Fruit fly (Drosophila melanogaster) whole organism, embryonic: ENCODE results near the gene CG18213.
A peak's percentile ranks its signal among the peaks of the same experiment; 100 is the strongest.

Experiments used
- Antp ChIP-seq: fragments of 200-800 bp; sonication (Bioruptor generic); optimal IDR thresholded peaks from 3 replicates; lab custom pipeline; 2016; ENCODE audit warnings: missing biosample characterization, missing genetic modification characterization
- Atf3 ChIP-seq: fragments of 200-800 bp; sonication (Bioruptor generic); optimal IDR thresholded peaks from 3 replicates; lab custom pipeline; 2016; ENCODE audit warnings: missing biosample characterization, missing genetic modification characterization
- CG10267 ChIP-seq: fragments of 200-800 bp; sonication (Bioruptor generic); optimal IDR thresholded peaks from 2 replicates; lab custom pipeline; 2018; ENCODE audit warnings: missing biosample characterization, mild to moderate bottlenecking, missing genetic modification characterization, moderate library complexity
- CG10959 ChIP-seq: fragments of 200-800 bp; sonication (Bioruptor generic); IDR thresholded peaks from 2 replicates; pipeline ENCODE4 v1.3.6; 2022; ENCODE audit warnings: missing biosample characterization, missing genetic modification characterization
- CG10979 ChIP-seq: fragments of 200-800 bp; sonication (Bioruptor generic); optimal IDR thresholded peaks from 2 replicates; lab custom pipeline; 2018; ENCODE audit warnings: missing biosample characterization, mild to moderate bottlenecking, missing genetic modification characterization, moderate library complexity
- CG11504 ChIP-seq: fragments of 200-800 bp; sonication (Bioruptor generic); optimal IDR thresholded peaks from 3 replicates; lab custom pipeline; 2019; ENCODE audit warnings: missing biosample characterization, mild to moderate bottlenecking, missing genetic modification characterization, moderate library complexity
- CG12236 ChIP-seq: fragments of 200-800 bp; sonication (Bioruptor generic); optimal IDR thresholded peaks from 2 replicates; lab custom pipeline; 2016; ENCODE audit warnings: missing biosample characterization, missing genetic modification characterization
- CG15601 ChIP-seq: fragments of 200-800 bp; sonication (Bioruptor generic); optimal IDR thresholded peaks from 3 replicates; lab custom pipeline; 2019; ENCODE audit warnings: missing biosample characterization, mild to moderate bottlenecking, missing genetic modification characterization, moderate library complexity
- CG16813 ChIP-seq: fragments of 200-800 bp; sonication (Bioruptor generic); IDR thresholded peaks from 3 replicates; pipeline ENCODE4 v1.3.6; 2022; ENCODE audit warnings: missing biosample characterization, missing genetic modification characterization; ENCODE audit not compliant: partially characterized antibody
- CG17359 ChIP-seq: fragments of 200-800 bp; sonication (Bioruptor generic); optimal IDR thresholded peaks from 3 replicates; lab custom pipeline; 2018; ENCODE audit warnings: missing biosample characterization, mild to moderate bottlenecking, missing genetic modification characterization, moderate library complexity
- CG17802 ChIP-seq: fragments of 200-800 bp; sonication (Bioruptor generic); optimal IDR thresholded peaks from 2 replicates; lab custom pipeline; 2018; ENCODE audit warnings: missing biosample characterization, mild to moderate bottlenecking, missing genetic modification characterization, moderate library complexity
- CG17829 ChIP-seq: fragments of 200-800 bp; optimal IDR thresholded peaks from 2 replicates; lab custom pipeline; 2019; ENCODE audit warnings: missing biosample characterization, mild to moderate bottlenecking, missing genetic modification characterization, moderate library complexity
- CG18764 ChIP-seq: fragments of 200-800 bp; sonication (Bioruptor generic); optimal IDR thresholded peaks from 3 replicates; lab custom pipeline; 2016; ENCODE audit warnings: missing biosample characterization, missing genetic modification characterization
- CG2875 ChIP-seq: fragments of 200-800 bp; sonication (Bioruptor generic); optimal IDR thresholded peaks from 2 replicates; lab custom pipeline; 2017; ENCODE audit warnings: missing biosample characterization, mild to moderate bottlenecking, missing genetic modification characterization, missing genetic modification reagents
- CG32532 ChIP-seq: fragments of 200-800 bp; sonication (Bioruptor generic); IDR thresholded peaks from 2 replicates; pipeline ENCODE4 v1.3.6; 2022; ENCODE audit warnings: missing biosample characterization, missing genetic modification characterization
- CG3407 ChIP-seq: fragments of 200-800 bp; sonication (Bioruptor generic); optimal IDR thresholded peaks from 2 replicates; lab custom pipeline; 2018; ENCODE audit warnings: missing biosample characterization, mild to moderate bottlenecking, missing genetic modification characterization
- CG4707 ChIP-seq: fragments of 200-800 bp; sonication (Bioruptor generic); optimal IDR thresholded peaks from 2 replicates; lab custom pipeline; 2018; ENCODE audit warnings: missing biosample characterization, mild to moderate bottlenecking, missing genetic modification characterization, moderate library complexity
- CG5245 ChIP-seq: fragments of 200-800 bp; sonication (Bioruptor generic); optimal IDR thresholded peaks from 3 replicates; lab custom pipeline; 2016; ENCODE audit warnings: missing biosample characterization, missing genetic modification characterization
- CG6254 ChIP-seq: fragments of 200-800 bp; sonication (Bioruptor generic); optimal IDR thresholded peaks from 3 replicates; lab custom pipeline; 2017; ENCODE audit warnings: mild to moderate bottlenecking, missing biosample characterization, missing genetic modification reagents, missing genetic modification characterization
- CG6813 ChIP-seq: fragments of 200-800 bp; sonication (Bioruptor generic); optimal IDR thresholded peaks from 2 replicates; lab custom pipeline; 2017; ENCODE audit warnings: missing biosample characterization, missing genetic modification characterization, mild to moderate bottlenecking, moderate library complexity, missing genetic modification reagents
- CG7839 ChIP-seq: fragments of 200-800 bp; sonication (Bioruptor generic); optimal IDR thresholded peaks from 3 replicates; lab custom pipeline; 2018; ENCODE audit warnings: missing biosample characterization, mild to moderate bottlenecking, missing genetic modification characterization, moderate library complexity
- Camta ChIP-seq: fragments of 200-800 bp; sonication (Bioruptor generic); optimal IDR thresholded peaks from 2 replicates; lab custom pipeline; 2016; ENCODE audit warnings: missing biosample characterization, missing genetic modification characterization
- CkIIα-i1 ChIP-seq: fragments of 200-800 bp; sonication (Bioruptor generic); IDR thresholded peaks from 2 replicates; pipeline ENCODE4 v1.3.6; 2022; ENCODE audit warnings: missing biosample characterization, missing genetic modification characterization
- D19A ChIP-seq: fragments of 200-800 bp; optimal IDR thresholded peaks from 3 replicates; lab custom pipeline; 2019; ENCODE audit warnings: missing biosample characterization, mild to moderate bottlenecking, missing genetic modification characterization, moderate library complexity
- E2f2 ChIP-seq: fragments of 200-800 bp; sonication (Bioruptor generic); IDR thresholded peaks from 2 replicates; pipeline ENCODE4 v1.3.6; 2022; ENCODE audit warnings: missing biosample characterization, missing genetic modification characterization
- Ets65A ChIP-seq: fragments of 200-800 bp; sonication (Bioruptor generic); peaks from one replicate; lab custom pipeline; 2016; ENCODE audit warnings: missing biosample characterization, missing genetic modification characterization
- Hr78 ChIP-seq, 2 experiments: fragments of 200-800 bp in 1 of 2; fragments of >200 bp in 1 of 2; sonication (Bioruptor generic) in 1 of 2; optimal IDR thresholded peaks; 2 replicates each; lab custom pipeline; 2017 to 2019; ENCODE audit warnings: missing biosample characterization in 2 of 2, missing genetic modification characterization in 2 of 2, mild to moderate bottlenecking in 1 of 2, moderate library complexity in 1 of 2
- Ravus ChIP-seq: fragments of 200-800 bp; sonication (Bioruptor generic); IDR thresholded peaks from 2 replicates; pipeline ENCODE4 v1.3.6; 2022; ENCODE audit warnings: missing biosample characterization, missing genetic modification characterization
- Scr ChIP-seq: fragments of 200-800 bp; sonication (Bioruptor generic); IDR thresholded peaks from 2 replicates; pipeline ENCODE4 v1.3.6; 2022; ENCODE audit warnings: missing biosample characterization, missing genetic modification characterization; ENCODE audit not compliant: partially characterized antibody
- bsh ChIP-seq, 2 experiments: fragments of 200-800 bp; sonication (Bioruptor generic); optimal IDR thresholded peaks; 2 replicates each; lab custom pipeline; 2017 to 2018; ENCODE audit warnings: mild to moderate bottlenecking in 2 of 2, missing biosample characterization in 2 of 2, missing genetic modification characterization in 2 of 2, moderate library complexity in 1 of 2
- crol ChIP-seq: fragments of 200-800 bp; sonication (Bioruptor generic); IDR thresholded peaks from 2 replicates; pipeline ENCODE4 v1.3.6; 2022; ENCODE audit warnings: missing biosample characterization, missing genetic modification characterization
- disco-r ChIP-seq: fragments of 200-800 bp; sonication (Bioruptor generic); optimal IDR thresholded peaks from 2 replicates; lab custom pipeline; 2016; ENCODE audit warnings: missing biosample characterization, missing genetic modification characterization
- dmrt11E ChIP-seq: fragments of 200-800 bp; sonication (Bioruptor generic); optimal IDR thresholded peaks from 3 replicates; lab custom pipeline; 2018; ENCODE audit warnings: missing biosample characterization, mild to moderate bottlenecking, missing genetic modification characterization, moderate library complexity
- emc ChIP-seq: fragments of 200-800 bp; sonication (Bioruptor generic); optimal IDR thresholded peaks from 2 replicates; lab custom pipeline; 2016; ENCODE audit warnings: missing biosample characterization, missing genetic modification characterization
- ewg ChIP-seq: fragments of 200-800 bp; sonication (Bioruptor generic); optimal IDR thresholded peaks from 3 replicates; lab custom pipeline; 2017; ENCODE audit warnings: mild to moderate bottlenecking, missing biosample characterization, missing genetic modification reagents, missing genetic modification characterization
- fd96Cb ChIP-seq: fragments of 200-800 bp; sonication (Bioruptor generic); optimal IDR thresholded peaks from 2 replicates; lab custom pipeline; 2018; ENCODE audit warnings: missing biosample characterization, mild to moderate bottlenecking, missing genetic modification characterization, moderate library complexity
- jing ChIP-seq: fragments of 200-800 bp; sonication (Bioruptor generic); optimal IDR thresholded peaks from 2 replicates; lab custom pipeline; 2018; ENCODE audit warnings: missing biosample characterization, mild to moderate bottlenecking, missing genetic modification characterization
- jumu ChIP-seq: fragments of 200-800 bp; sonication (Bioruptor generic); optimal IDR thresholded peaks from 3 replicates; lab custom pipeline; 2016; ENCODE audit warnings: missing biosample characterization, missing genetic modification characterization
- lab ChIP-seq: fragments of 200-800 bp; sonication (Bioruptor generic); optimal IDR thresholded peaks from 3 replicates; lab custom pipeline; 2017; ENCODE audit warnings: missing biosample characterization, missing genetic modification characterization, mild to moderate bottlenecking, moderate library complexity, missing genetic modification reagents
- lola ChIP-seq, 3 experiments: fragments of >200 bp in 2 of 3; fragments of 200-800 bp in 1 of 3; sonication (Bioruptor generic) in 1 of 3; optimal IDR thresholded peaks; 2 replicates each; lab custom pipeline; 2017 to 2019; ENCODE audit warnings: missing biosample characterization in 3 of 3, missing genetic modification characterization in 3 of 3, mild to moderate bottlenecking in 1 of 3, moderate library complexity in 1 of 3
- mirr ChIP-seq: fragments of 200-800 bp; sonication (Bioruptor generic); optimal IDR thresholded peaks from 3 replicates; lab custom pipeline; 2018; ENCODE audit warnings: missing biosample characterization, mild to moderate bottlenecking, missing genetic modification characterization
- nerfin-1 ChIP-seq: fragments of 200-800 bp; sonication (Bioruptor generic); optimal IDR thresholded peaks from 3 replicates; lab custom pipeline; 2019; ENCODE audit warnings: missing biosample characterization, mild to moderate bottlenecking, missing genetic modification characterization, moderate library complexity
- p53 ChIP-seq: fragments of 200-800 bp; sonication (Bioruptor generic); optimal IDR thresholded peaks from 2 replicates; lab custom pipeline; 2016; ENCODE audit warnings: missing biosample characterization, missing genetic modification characterization
- pfk ChIP-seq: fragments of 200-800 bp; sonication (Bioruptor generic); optimal IDR thresholded peaks from 2 replicates; lab custom pipeline; 2018; ENCODE audit warnings: missing biosample characterization, mild to moderate bottlenecking, missing genetic modification characterization, moderate library complexity
- row ChIP-seq: fragments of 200-800 bp; sonication (Bioruptor generic); IDR thresholded peaks from 3 replicates; pipeline ENCODE4 v1.3.6; 2022; ENCODE audit warnings: missing biosample characterization, missing genetic modification characterization
- sob ChIP-seq: fragments of 200-800 bp; sonication (Bioruptor generic); IDR thresholded peaks from 2 replicates; pipeline ENCODE4 v1.3.6; 2022; ENCODE audit warnings: missing biosample characterization, missing genetic modification characterization
- tap ChIP-seq: fragments of 200-800 bp; optimal IDR thresholded peaks from 3 replicates; lab custom pipeline; 2019; ENCODE audit warnings: missing biosample characterization, mild to moderate bottlenecking, missing genetic modification characterization, moderate library complexity
- tgo ChIP-seq: fragments of 200-800 bp; sonication (Bioruptor generic); IDR thresholded peaks from 3 replicates; pipeline ENCODE4 v1.3.6; 2022; ENCODE audit warnings: missing biosample characterization, missing genetic modification characterization
- tin ChIP-seq: fragments of 200-800 bp; sonication (Bioruptor generic); optimal IDR thresholded peaks from 3 replicates; lab custom pipeline; 2016; ENCODE audit warnings: missing biosample characterization, missing genetic modification characterization

CG18213 gene

dm6 chr3R:17081359-17081935 is 41.4 kb upstream of the CG18213 start:
- TF ChIP-seq ewg (GFP tag; lab: Kevin White, UChicago), result no peak
- no peak for TF ChIP-seq Camta (GFP tag; lab: Kevin White, UChicago)
- TF ChIP-seq CG10959 (GFP tag; lab: Robert Waterston, UW), result no peak
- TF ChIP-seq CG16813, result no peak
- peak; percentile 43 for TF ChIP-seq Ets65A (GFP tag; lab: Kevin White, UChicago)
- TF ChIP-seq CG11504 (tag; lab: Kevin White, UChicago), result peak; percentile 54
- no peak for TF ChIP-seq CG17802 (tag; lab: Kevin White, UChicago)
- TF ChIP-seq CG4707 (GFP tag; lab: Kevin White, UChicago), result no peak
- peak; percentile 51 to 60 for TF ChIP-seq bsh (GFP tag; optimal IDR thresholded peaks at IDR 0.05; lab: Kevin White, UChicago)
- TF ChIP-seq jumu, result no peak
- no peak for TF ChIP-seq crol (GFP tag; lab: Robert Waterston, UW)
- no peak for TF ChIP-seq CG3407 (GFP tag; lab: Kevin White, UChicago)
- TF ChIP-seq tap (tag; lab: Kevin White, UChicago), result no peak
- TF ChIP-seq CG18764 (GFP tag; lab: Kevin White, UChicago), result no peak
- no peak for TF ChIP-seq CkIIα-i1 (GFP tag; lab: Robert Waterston, UW)
- TF ChIP-seq CG10267 (tag; lab: Kevin White, UChicago), result peak; percentile 25
- TF ChIP-seq row (GFP tag; lab: Robert Waterston, UW), result 0 out of 3 replicates have a peak, but pooled peaks have one; percentile 11
- TF ChIP-seq CG32532 (GFP tag; lab: Robert Waterston, UW), result no peak
- no peak for TF ChIP-seq CG2875 (GFP tag; lab: Kevin White, UChicago)
- peak in 1 of 3 experiments; percentile 35 for TF ChIP-seq lola (GFP tag; optimal IDR thresholded peaks at IDR 0.05; lab: Kevin White, UChicago)
- peak; percentile 4 for TF ChIP-seq nerfin-1 (tag; lab: Kevin White, UChicago)
- peak; percentile 28 for TF ChIP-seq CG7839 (tag; lab: Kevin White, UChicago)
- peak; percentile 32 for TF ChIP-seq dmrt11E (tag; lab: Kevin White, UChicago)
- TF ChIP-seq disco-r (GFP tag; lab: Kevin White, UChicago), result no peak
- no peak for TF ChIP-seq jing (GFP tag; lab: Kevin White, UChicago)
- TF ChIP-seq emc (GFP tag; lab: Kevin White, UChicago), result no peak
- TF ChIP-seq CG15601 (tag; lab: Kevin White, UChicago), result peak; percentile 25
- peak; percentile 10 for TF ChIP-seq CG17359
- TF ChIP-seq sob (GFP tag; lab: Robert Waterston, UW), result no peak
- TF ChIP-seq Antp (GFP tag; lab: Kevin White, UChicago), result no peak
- TF ChIP-seq E2f2 (GFP tag; lab: Robert Waterston, UW), result no peak
- no peak for TF ChIP-seq tgo (GFP tag; lab: Robert Waterston, UW)
- peak; percentile 94 for TF ChIP-seq D19A (tag; lab: Kevin White, UChicago)
- TF ChIP-seq CG6254, result peak; percentile 9
- TF ChIP-seq CG10979, result peak; percentile 38
- no peak for TF ChIP-seq mirr (GFP tag; lab: Kevin White, UChicago)
- TF ChIP-seq Scr (GFP tag; lab: Robert Waterston, UW), result no peak
- no peak for TF ChIP-seq pfk (GFP tag; lab: Kevin White, UChicago)
- no peak for TF ChIP-seq CG12236
- no peak for TF ChIP-seq Hr78 (GFP tag; optimal IDR thresholded peaks at IDR 0.05; lab: Kevin White, UChicago)
- TF ChIP-seq CG17829 (tag; lab: Kevin White, UChicago), result peak; percentile 40
- no peak for TF ChIP-seq tin (GFP tag; lab: Kevin White, UChicago)
- TF ChIP-seq Ravus (GFP tag; lab: Robert Waterston, UW), result no peak
- no peak for TF ChIP-seq lab (GFP tag; lab: Kevin White, UChicago)
- TF ChIP-seq CG5245 (GFP tag; lab: Kevin White, UChicago), result no peak
- no peak for TF ChIP-seq Atf3
- TF ChIP-seq CG6813 (GFP tag; lab: Kevin White, UChicago), result no peak
- TF ChIP-seq p53, result no peak
- peak; percentile 12 for TF ChIP-seq fd96Cb
